Worm (Caenorhabditis elegans) whole organism, L4 larva: ENCODE measurements around the gene C25A8.5.

Experiments
- ZK546.5 ChIP-seq, 2 experiments: sonication (generic microtip); optimal IDR thresholded peaks; 2 replicates each; lab custom pipeline; 2017; ENCODE audit warnings: missing biosample characterization in 2 of 2, missing genetic modification characterization in 2 of 2
- lin-13 ChIP-seq: fragments of 150-350 bp; optimal IDR thresholded peaks from 2 replicates; lab custom pipeline; 2014; ENCODE audit warnings: missing biosample characterization, missing genetic modification reagents, missing genetic modification characterization
- mes-2 ChIP-seq: sonication (generic microtip); optimal IDR thresholded peaks from 2 replicates; lab custom pipeline; 2016; ENCODE audit warnings: missing genotype, mild to moderate bottlenecking, missing genetic modification characterization, missing compliant biosample characterization; ENCODE audit not compliant: poor library complexity, severe bottlenecking
- nhr-25 ChIP-seq: sonication (generic microtip); optimal IDR thresholded peaks from 2 replicates; lab custom pipeline; 2017; ENCODE audit warnings: missing genetic modification characterization, mild to moderate bottlenecking, missing compliant biosample characterization, antibody characterized with exemption, moderate library complexity, borderline replicate concordance; ENCODE audit not compliant: insufficient read depth
- nhr-28 ChIP-seq: fragments of 150-350 bp; optimal IDR thresholded peaks from 2 replicates; lab custom pipeline; 2014; ENCODE audit warnings: missing biosample characterization, missing genetic modification characterization
- pha-4 ChIP-seq, 2 experiments: fragments of 150-350 bp in 1 of 2; fragments of 200-800 bp in 1 of 2; sonication (Bioruptor generic) in 1 of 2; IDR thresholded peaks in 1 of 2; optimal IDR thresholded peaks in 1 of 2; 2 replicates each; pipeline versions ENCODE4 v1.3.6 to Lab custom; 2014 to 2022; ENCODE audit warnings: missing genetic modification characterization in 2 of 2, missing genetic modification reagents in 2 of 2, missing biosample characterization in 1 of 2, missing compliant biosample characterization in 1 of 2

DNA sequence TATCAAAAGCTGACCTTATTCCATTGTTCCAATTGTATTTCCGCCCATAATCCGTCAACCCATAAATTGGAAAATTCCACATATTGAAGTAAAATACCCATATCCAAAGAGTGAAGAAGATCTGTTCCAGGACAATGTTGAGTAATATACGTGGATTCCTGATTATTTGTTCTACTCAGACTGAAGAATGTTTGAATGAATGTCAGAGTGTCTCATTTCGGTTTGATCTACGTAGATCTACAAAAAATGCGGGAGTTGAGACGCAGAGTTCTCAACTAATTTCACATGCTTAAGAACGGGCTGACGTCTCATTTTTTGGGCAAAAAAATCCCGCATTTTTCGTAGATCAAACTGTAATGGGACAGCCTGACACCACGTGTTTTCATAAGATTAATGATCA is 26.9 kb upstream of the C25A8.5 start, which contains the start of gene nhr-249:
- TF ChIP-seq pha-4 (GFP tag; IDR thresholded peaks at IDR 0.05; lab: Robert Waterston, UW), result no peak
- TF ChIP-seq pha-4 (tag; optimal IDR thresholded peaks at IDR 0.05; lab: Kevin White, UChicago), result no peak
- no peak for TF ChIP-seq nhr-25 (tag; lab: Kevin White, UChicago)
- TF ChIP-seq mes-2 (tag; lab: Kevin White, UChicago), result no peak
- no peak for TF ChIP-seq ZK546.5 (tag; optimal IDR thresholded peaks at IDR 0.05; lab: Kevin White, UChicago)
- TF ChIP-seq lin-13 (GFP tag; lab: Kevin White, UChicago), result no peak
- no peak for TF ChIP-seq nhr-28 (tag; lab: Kevin White, UChicago)
